Fruit fly (Drosophila melanogaster) S2 (cell line): ENCODE data around the gene Tpc1.

Experiments
- CG8478 ChIP-seq: fragments of >200 bp; optimal IDR thresholded peaks from 2 replicates; lab custom pipeline; 2018
- CTCF ChIP-seq, 2 experiments: fragments of >200 bp; optimal IDR thresholded peaks; 2 replicates each; lab custom pipeline; 2018

The Tpc1 gene

dm6 chr3R:10849515-10849973, 32.4 kb downstream of the Tpc1 start, which contains the start of gene CG42394:
Gene CG42394, plus strand, starts transcription at chr3R:10849825.
- TF ChIP-seq CG8478 = no peak
- TF ChIP-seq CTCF (optimal IDR thresholded peaks at IDR 0.05; lab: Kevin White, UChicago) = no peak

- TF ChIP-seq CTCF (optimal IDR thresholded peaks at IDR 0.05; lab: Kevin White, UChicago) = no peak
- no peak for TF ChIP-seq CG8478
Observed at dm6 chr3R:10842422-10842821, 39.6 kb downstream of the Tpc1 start.

dm6 chr3R:10836924-10837323, 45.1 kb downstream of the Tpc1 start:
- no peak for TF ChIP-seq CG8478
- TF ChIP-seq CTCF (optimal IDR thresholded peaks at IDR 0.05; lab: Kevin White, UChicago) = no peak

- no peak for TF ChIP-seq CG8478
- TF ChIP-seq CTCF (optimal IDR thresholded peaks at IDR 0.05; lab: Kevin White, UChicago) = no peak
Observed at dm6 chr3R:10834893-10835292, 47.1 kb downstream of the Tpc1 start.

dm6 chr3R:10832526-10833165, 49.3 kb downstream of the Tpc1 start:
- no peak for TF ChIP-seq CG8478
- no peak for TF ChIP-seq CTCF (optimal IDR thresholded peaks at IDR 0.05; lab: Kevin White, UChicago)

dm6 chr3R:10829746-10830145, 52.2 kb downstream of the Tpc1 start:
- TF ChIP-seq CG8478 = no peak
- no peak for TF ChIP-seq CTCF (optimal IDR thresholded peaks at IDR 0.05; lab: Kevin White, UChicago)
